Worm (Caenorhabditis elegans) whole organism, L4 larva: ENCODE measurements around the gene Y57G11C.1130.

ENCODE experiments used
- D1046.2 ChIP-seq: fragments of 200-800 bp; sonication (Bioruptor generic); IDR thresholded peaks from 2 replicates; pipeline ENCODE4 v1.3.6; 2022; ENCODE audit warnings: missing genetic modification characterization, missing compliant biosample characterization
- F26F4.8 ChIP-seq: fragments of 200-800 bp; sonication (Bioruptor generic); conservative IDR thresholded peaks from 2 replicates; pipeline ENCODE4 v1.3.6; 2022; ENCODE audit warnings: missing genetic modification characterization, missing compliant biosample characterization
- R02D3.7 ChIP-seq: fragments of 150-350 bp; sonication (generic microtip); optimal IDR thresholded peaks from 3 replicates; lab custom pipeline; 2014; ENCODE audit warnings: missing biosample characterization, missing genetic modification characterization
- T26A8.4 ChIP-seq: fragments of 200-800 bp; sonication (Bioruptor generic); IDR thresholded peaks from 2 replicates; pipeline ENCODE4 v1.3.6; 2022; ENCODE audit warnings: missing genetic modification characterization, missing compliant biosample characterization
- Y105C5A.15 ChIP-seq: fragments of 200-800 bp; sonication (Bioruptor generic); IDR thresholded peaks from 2 replicates; pipeline ENCODE4 v1.3.6; 2022; ENCODE audit warnings: missing genetic modification characterization, missing compliant biosample characterization
- ZK546.5 ChIP-seq, 2 experiments: sonication (generic microtip); optimal IDR thresholded peaks; 2 replicates each; lab custom pipeline; 2017; ENCODE audit warnings: missing biosample characterization in 2 of 2, missing genetic modification characterization in 2 of 2
- aha-1 ChIP-seq: fragments of 150-350 bp; peaks from one replicate; lab custom pipeline; 2014; ENCODE audit warnings: missing biosample characterization, missing genetic modification characterization
- ama-1 ChIP-seq: fragments of 150-350 bp; optimal IDR thresholded peaks from 2 replicates; lab custom pipeline; 2014; ENCODE audit warnings: inconsistent platforms, mixed read lengths
- ceh-20 ChIP-seq: fragments of 200-800 bp; sonication (Bioruptor generic); IDR thresholded peaks from 2 replicates; pipeline ENCODE4 v1.3.6; 2022; ENCODE audit warnings: missing genetic modification reagents, missing genetic modification characterization, missing compliant biosample characterization
- ceh-32 ChIP-seq: sonication (generic microtip); optimal IDR thresholded peaks from 2 replicates; lab custom pipeline; 2016; ENCODE audit warnings: mild to moderate bottlenecking, missing genetic modification characterization, missing compliant biosample characterization; ENCODE audit not compliant: poor library complexity
- daf-12 ChIP-seq: fragments of 150-350 bp; optimal IDR thresholded peaks from 2 replicates; lab custom pipeline; 2014; ENCODE audit warnings: missing biosample characterization, missing genetic modification reagents, missing genetic modification characterization
- daf-16 ChIP-seq, 3 experiments: sonication (generic microtip); optimal IDR thresholded peaks; 2 replicates each; lab custom pipeline; 2016 to 2017; ENCODE audit warnings: missing genetic modification characterization in 3 of 3, missing genetic modification reagents in 3 of 3, mild to moderate bottlenecking in 2 of 3, missing compliant biosample characterization in 2 of 3, missing biosample characterization in 1 of 3, moderate library complexity in 1 of 3
- dmd-8 ChIP-seq: fragments of 200-800 bp; sonication (Bioruptor generic); IDR thresholded peaks from 2 replicates; pipeline ENCODE4 v1.3.6; 2022; ENCODE audit warnings: missing genetic modification characterization, missing compliant biosample characterization
- fkh-10 ChIP-seq: fragments of 150-350 bp; optimal IDR thresholded peaks from 2 replicates; lab custom pipeline; 2014; ENCODE audit warnings: missing biosample characterization, missing genetic modification reagents, missing genetic modification characterization
- hif-1 ChIP-seq, 2 experiments: sonication (generic microtip); optimal IDR thresholded peaks; 2 replicates each; lab custom pipeline; 2016 to 2017; ENCODE audit warnings: missing compliant biosample characterization in 2 of 2, missing genetic modification characterization in 2 of 2, missing genetic modification reagents in 2 of 2, missing genotype in 2 of 2, mild to moderate bottlenecking in 1 of 2
- hlh-11 ChIP-seq: fragments of 200-800 bp; sonication (Bioruptor generic); optimal IDR thresholded peaks from 2 replicates; lab custom pipeline; 2018; ENCODE audit warnings: mild to moderate bottlenecking, missing genetic modification characterization, missing compliant biosample characterization
- hlh-30 ChIP-seq: sonication (generic microtip); optimal IDR thresholded peaks from 2 replicates; lab custom pipeline; 2017; ENCODE audit warnings: antibody characterized with exemption, mild to moderate bottlenecking, missing genetic modification characterization, missing compliant biosample characterization; ENCODE audit not compliant: insufficient read depth
- hmg-1.1 ChIP-seq: fragments of 200-800 bp; sonication (Bioruptor generic); IDR thresholded peaks from 2 replicates; pipeline ENCODE4 v1.3.6; 2022; ENCODE audit warnings: missing genetic modification reagents, missing genetic modification characterization, missing compliant biosample characterization
- jun-1 ChIP-seq: fragments of 150-350 bp; optimal IDR thresholded peaks from 2 replicates; lab custom pipeline; 2014; ENCODE audit warnings: missing biosample characterization, missing genetic modification reagents, missing genetic modification characterization
- lin-29 ChIP-seq: fragments of 200-800 bp; sonication (Bioruptor generic); IDR thresholded peaks from 2 replicates; pipeline ENCODE4 v1.3.6; 2022; ENCODE audit warnings: missing genetic modification reagents, missing genetic modification characterization, missing compliant biosample characterization
- lin-38 ChIP-seq: fragments of 200-800 bp; sonication (Bioruptor generic); IDR thresholded peaks from 2 replicates; pipeline ENCODE4 v1.3.6; 2022; ENCODE audit warnings: missing genetic modification reagents, missing genetic modification characterization, missing compliant biosample characterization
- lin-39 ChIP-seq: fragments of 150-350 bp; optimal IDR thresholded peaks from 2 replicates; lab custom pipeline; 2014; ENCODE audit warnings: missing biosample characterization, missing genetic modification reagents, missing genetic modification characterization
- lsy-2 ChIP-seq, 2 experiments: fragments of 150-350 bp in 1 of 2; sonication (generic microtip) in 1 of 2; optimal IDR thresholded peaks; 2 replicates each; lab custom pipeline; 2014 to 2017; ENCODE audit warnings: missing biosample characterization in 2 of 2, missing genetic modification characterization in 2 of 2
- mes-2 ChIP-seq: sonication (generic microtip); optimal IDR thresholded peaks from 2 replicates; lab custom pipeline; 2016; ENCODE audit warnings: missing genotype, mild to moderate bottlenecking, missing genetic modification characterization, missing compliant biosample characterization; ENCODE audit not compliant: poor library complexity, severe bottlenecking
- mxl-3 ChIP-seq: fragments of 200-800 bp; sonication (Bioruptor generic); optimal IDR thresholded peaks from 2 replicates; lab custom pipeline; 2018; ENCODE audit warnings: mild to moderate bottlenecking, missing genetic modification characterization, missing compliant biosample characterization
- nhr-111 ChIP-seq: fragments of 200-800 bp; sonication (Bioruptor generic); optimal IDR thresholded peaks from 2 replicates; lab custom pipeline; 2018; ENCODE audit warnings: mild to moderate bottlenecking, missing genetic modification characterization, missing compliant biosample characterization
- nhr-237 ChIP-seq: sonication (generic microtip); optimal IDR thresholded peaks from 2 replicates; lab custom pipeline; 2017; ENCODE audit warnings: missing biosample characterization, missing genetic modification characterization
- nhr-25 ChIP-seq: sonication (generic microtip); optimal IDR thresholded peaks from 2 replicates; lab custom pipeline; 2017; ENCODE audit warnings: missing genetic modification characterization, mild to moderate bottlenecking, missing compliant biosample characterization, antibody characterized with exemption, moderate library complexity, borderline replicate concordance; ENCODE audit not compliant: insufficient read depth
- nhr-28 ChIP-seq: fragments of 150-350 bp; optimal IDR thresholded peaks from 2 replicates; lab custom pipeline; 2014; ENCODE audit warnings: missing biosample characterization, missing genetic modification characterization
- nhr-42 ChIP-seq: fragments of 200-800 bp; sonication (Bioruptor generic); IDR thresholded peaks from 2 replicates; pipeline ENCODE4 v1.3.6; 2022; ENCODE audit warnings: missing genetic modification characterization, missing compliant biosample characterization
- nhr-6 ChIP-seq: fragments of 150-350 bp; optimal IDR thresholded peaks from 2 replicates; lab custom pipeline; 2014; ENCODE audit warnings: missing biosample characterization, missing genetic modification characterization
- saeg-2 ChIP-seq: fragments of 200-800 bp; sonication (Bioruptor generic); IDR thresholded peaks from 2 replicates; pipeline ENCODE4 v1.3.6; 2022; ENCODE audit warnings: missing genetic modification reagents, missing genetic modification characterization, missing compliant biosample characterization
- set-16 ChIP-seq: fragments of 200-800 bp; sonication (Bioruptor generic); IDR thresholded peaks from 2 replicates; pipeline ENCODE4 v1.3.6; 2022; ENCODE audit warnings: missing genetic modification reagents, missing genetic modification characterization, missing compliant biosample characterization
- snpc-1.2 ChIP-seq: fragments of 200-800 bp; sonication (Bioruptor generic); IDR thresholded peaks from 2 replicates; pipeline ENCODE4 v1.3.6; 2022; ENCODE audit warnings: missing genetic modification reagents, missing genetic modification characterization, missing compliant biosample characterization
- spr-3 ChIP-seq: fragments of 200-800 bp; sonication (Bioruptor generic); optimal IDR thresholded peaks from 2 replicates; lab custom pipeline; 2018; ENCODE audit warnings: mild to moderate bottlenecking, missing genetic modification characterization, missing compliant biosample characterization
- unc-62 ChIP-seq, 3 experiments: fragments of 150-350 bp in 1 of 3; sonication (generic microtip); optimal IDR thresholded peaks in 2 of 3; peaks in 1 of 3; 1 replicate in 1 of 3; 2 replicates in 2 of 3; lab custom pipeline; 2014 to 2017; ENCODE audit warnings: missing biosample characterization in 3 of 3, missing genetic modification characterization in 3 of 3, missing genetic modification reagents in 3 of 3, missing genotype in 1 of 3
- zfp-2 ChIP-seq: sonication (generic microtip); optimal IDR thresholded peaks from 2 replicates; lab custom pipeline; 2016; ENCODE audit warnings: mild to moderate bottlenecking, missing genetic modification characterization, missing compliant biosample characterization

Gene Y57G11C.1130

DNA sequence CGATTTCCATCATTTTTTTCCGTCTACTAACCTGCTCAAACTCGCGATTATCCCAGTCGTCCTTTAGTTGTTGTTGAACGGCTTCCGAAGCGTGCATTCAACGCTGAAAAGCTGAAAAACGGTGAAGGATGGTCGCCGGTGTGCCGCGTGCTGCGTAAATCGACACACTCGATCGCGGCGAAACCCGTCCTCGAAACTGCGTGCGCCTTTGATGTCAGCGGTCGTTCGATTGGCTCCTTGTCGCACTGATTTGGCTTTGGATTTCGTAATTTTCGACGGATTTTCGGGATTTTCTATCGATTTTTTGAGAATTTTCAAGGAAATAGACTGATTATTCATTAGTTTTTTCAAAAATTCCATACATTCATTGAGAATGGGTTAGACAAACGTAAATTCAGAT, 15.0 kb downstream of the Y57G11C.1130 start, which contains the start of the genes Y57G11C.1147 and nuo-3:
Gene Y57G11C.1147, minus strand, starts transcription at position 161 of the 400 bp plus-strand sequence.
Gene nuo-3, minus strand, starts transcription at position 191 of the 400 bp plus-strand sequence.
- TF ChIP-seq ZK546.5 (tag; optimal IDR thresholded peaks at IDR 0.05; lab: Kevin White, UChicago) (no peak), daf-12 (tag; lab: Kevin White, UChicago) (no peak), saeg-2 (GFP tag; lab: Robert Waterston, UW) (no peak), aha-1 (tag; lab: Kevin White, UChicago) (peak; percentile 26), daf-16 (GFP tag; optimal IDR thresholded peaks at IDR 0.05; lab: Kevin White, UChicago) (no peak), daf-16 (tag; optimal IDR thresholded peaks at IDR 0.05; lab: Kevin White, UChicago) (peak; percentile 15), hlh-30 (tag; lab: Kevin White, UChicago) (peak; percentile 63), lsy-2 (tag; optimal IDR thresholded peaks at IDR 0.05; lab: Kevin White, UChicago) (peak in 1 of 2 experiments; percentile 8), hlh-11 (tag; lab: Kevin White, UChicago) (no peak), lin-29 (GFP tag; lab: Robert Waterston, UW) (no peak), R02D3.7 (peak; percentile 48), lin-39 (no peak), F26F4.8 (GFP tag; lab: Robert Waterston, UW) (no peak), jun-1 (tag; lab: Kevin White, UChicago) (no peak), hmg-1.1 (GFP tag; lab: Robert Waterston, UW) (0 out of 2 replicates have a peak, but pooled peaks have one; percentile 14), set-16 (GFP tag; lab: Robert Waterston, UW) (peak; percentile 29; the same call in 1 of the 2 replicates), nhr-6 (no peak), mes-2 (tag; lab: Kevin White, UChicago) (peak; percentile 38), fkh-10 (GFP tag; lab: Kevin White, UChicago) (no peak), mxl-3 (GFP tag; lab: Kevin White, UChicago) (peak; percentile 23), spr-3 (no peak), unc-62 (GFP tag; optimal IDR thresholded peaks at IDR 0.05 in 1 of 2; lab: Kevin White, UChicago) (no peak), unc-62 (tag; optimal IDR thresholded peaks at IDR 0.05; lab: Kevin White, UChicago) (no peak), ama-1 (peak; percentile 32)
- TF ChIP-seq, all 104 proteins: peak for 10

DNA sequence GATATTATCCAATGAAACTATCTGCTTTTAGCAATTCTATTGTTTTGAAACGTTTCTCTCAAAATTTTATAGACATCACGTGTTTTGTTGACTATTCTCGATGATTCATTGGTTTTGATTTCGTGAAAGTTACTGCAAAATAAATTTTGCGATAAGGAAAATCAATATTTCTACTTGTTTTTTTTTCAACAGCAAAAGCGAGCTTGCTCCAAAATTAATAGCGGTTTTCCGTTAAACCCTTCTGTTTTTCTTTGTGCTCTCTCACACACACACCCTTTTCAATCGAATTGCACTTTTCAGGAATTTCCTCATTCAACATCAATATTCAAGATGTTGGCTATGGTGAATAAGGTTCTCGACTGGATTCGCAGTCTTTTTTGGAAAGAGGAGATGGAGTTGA, 15.5 kb downstream of the Y57G11C.1130 start, which contains the start of gene arl-8:
Gene arl-8, plus strand, starts transcription at position 301 of the 400 bp plus-strand sequence.
- 0 out of 2 replicates have a peak, but pooled peaks have one; percentile 0 for TF ChIP-seq hmg-1.1 (GFP tag; lab: Robert Waterston, UW)
- no peak for TF ChIP-seq nhr-111
- TF ChIP-seq Y105C5A.15 (GFP tag; lab: Robert Waterston, UW), result no peak
- TF ChIP-seq, all 104 proteins: peak for 1

DNA sequence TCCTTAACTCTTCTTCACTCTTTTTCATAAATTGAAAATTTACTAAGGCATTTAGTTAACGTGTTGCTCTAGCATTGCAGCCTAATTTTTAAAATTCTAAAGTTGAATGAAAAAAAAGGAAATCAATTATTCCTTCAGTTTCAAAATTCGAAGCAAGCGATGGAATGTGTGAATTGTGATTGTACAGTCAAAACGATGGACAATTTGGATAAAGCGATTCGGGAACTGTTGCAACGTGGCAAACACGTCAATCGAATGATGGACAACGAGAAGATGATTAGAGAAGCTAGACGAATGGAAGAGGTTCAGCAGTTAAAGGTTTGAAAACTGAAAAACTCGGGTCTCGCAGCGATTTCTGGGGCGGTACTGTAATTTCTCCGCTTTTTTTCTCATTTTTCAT, 16.9 kb downstream of the Y57G11C.1130 start, which contains the start of gene Y57G11C.14:
Gene Y57G11C.14, plus strand, starts transcription at position 126 of the 400 bp plus-strand sequence.
- TF ChIP-seq T26A8.4 (0 out of 2 replicates have a peak, but pooled peaks have one; percentile 27), set-16 (GFP tag; lab: Robert Waterston, UW) (no peak), snpc-1.2 (GFP tag; lab: Robert Waterston, UW) (peak; percentile 60; the same call in 1 of the 2 replicates), D1046.2 (GFP tag; lab: Robert Waterston, UW) (0 out of 2 replicates have a peak, but pooled peaks have one; percentile 47), lin-38 (GFP tag; lab: Robert Waterston, UW) (peak; percentile 41), nhr-42 (GFP tag; lab: Robert Waterston, UW) (0 out of 2 replicates have a peak, but pooled peaks have one; percentile 11), nhr-28 (tag; lab: Kevin White, UChicago) (no peak)

DNA sequence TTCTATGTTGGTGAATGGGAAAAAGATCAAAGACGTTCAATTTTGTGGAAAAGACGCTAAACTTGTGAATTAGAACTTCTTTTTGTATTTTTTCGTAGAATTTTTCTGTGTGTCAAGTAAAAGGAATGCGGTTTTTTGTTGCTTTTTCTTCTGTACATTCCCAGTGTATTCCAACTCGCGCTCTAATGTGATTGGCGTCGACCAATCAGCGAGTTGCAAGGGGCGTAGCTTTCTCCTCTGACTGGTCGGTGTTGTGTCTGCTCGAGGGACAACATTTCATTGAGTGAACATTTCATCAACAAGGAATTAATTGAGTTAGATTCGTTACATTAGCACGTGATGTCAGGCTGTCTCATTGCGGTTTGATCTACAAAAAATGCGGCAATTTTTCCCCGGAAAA, 18.6 kb downstream of the Y57G11C.1130 start:
- TF ChIP-seq hif-1 (tag; optimal IDR thresholded peaks at IDR 0.05; lab: Kevin White, UChicago) (no peak), ceh-20 (GFP tag; lab: Robert Waterston, UW) (no peak), lin-38 (GFP tag; lab: Robert Waterston, UW) (no peak), daf-12 (tag; lab: Kevin White, UChicago) (no peak), dmd-8 (GFP tag; lab: Robert Waterston, UW) (no peak), zfp-2 (tag; lab: Kevin White, UChicago) (no peak), lin-39 (no peak), nhr-25 (no peak), ama-1 (no peak), nhr-237 (tag; lab: Kevin White, UChicago) (no peak), ceh-32 (tag; lab: Kevin White, UChicago) (no peak), ZK546.5 (tag; optimal IDR thresholded peaks at IDR 0.05; lab: Kevin White, UChicago) (no peak), R02D3.7 (no peak)
